Fruit fly (Drosophila melanogaster) whole organism, pupa: ENCODE data around the gene mRpL10.

ENCODE experiments used
- CG14655 ChIP-seq: fragments of 200-800 bp; sonication (Bioruptor generic); optimal IDR thresholded peaks from 3 replicates; lab custom pipeline; 2017; ENCODE audit warnings: mild to moderate bottlenecking, missing biosample characterization, missing genetic modification reagents, missing genetic modification characterization
- CG17806 ChIP-seq: fragments of 200-800 bp; sonication (Bioruptor generic); optimal IDR thresholded peaks from 2 replicates; lab custom pipeline; 2018; ENCODE audit warnings: missing biosample characterization, mild to moderate bottlenecking, missing genetic modification characterization, moderate library complexity
- CG32121 ChIP-seq: fragments of 200-800 bp; sonication (Bioruptor generic); IDR thresholded peaks from 2 replicates; pipeline ENCODE4 v1.3.6; 2022; ENCODE audit warnings: missing biosample characterization, missing genetic modification characterization
- CG8159 ChIP-seq: fragments of 200-800 bp; sonication (Bioruptor generic); optimal IDR thresholded peaks from 3 replicates; lab custom pipeline; 2018; ENCODE audit warnings: missing biosample characterization, mild to moderate bottlenecking, missing genetic modification characterization, moderate library complexity
- D1 ChIP-seq: fragments of 200-800 bp; sonication (Bioruptor generic); optimal IDR thresholded peaks from 2 replicates; lab custom pipeline; 2018; ENCODE audit warnings: missing biosample characterization, mild to moderate bottlenecking, missing genetic modification characterization, moderate library complexity
- EcR ChIP-seq: fragments of 200-800 bp; sonication (Bioruptor generic); optimal IDR thresholded peaks from 3 replicates; lab custom pipeline; 2019; ENCODE audit warnings: missing biosample characterization, missing genetic modification characterization, mild to moderate bottlenecking, moderate library complexity, missing genetic modification reagents
- Pif1B ChIP-seq: fragments of 200-800 bp; sonication (Bioruptor generic); optimal IDR thresholded peaks from 3 replicates; lab custom pipeline; 2016; ENCODE audit warnings: missing biosample characterization, missing genetic modification characterization
- Snoo ChIP-seq: fragments of 200-800 bp; sonication (Bioruptor generic); optimal IDR thresholded peaks from 3 replicates; lab custom pipeline; 2017; ENCODE audit warnings: missing biosample characterization, mild to moderate bottlenecking, missing genetic modification characterization, inconsistent platforms

dm6 chr2L:244559-244958, 41.0 kb downstream of the mRpL10 start:
- TF ChIP-seq CG14655 (no peak), Pif1B (GFP tag; lab: Kevin White, UChicago) (no peak), CG8159 (tag; lab: Kevin White, UChicago) (no peak), EcR (GFP tag; lab: Kevin White, UChicago) (no peak), D1 (tag; lab: Kevin White, UChicago) (no peak), Snoo (tag; lab: Kevin White, UChicago) (no peak), CG17806 (tag; lab: Kevin White, UChicago) (no peak), CG32121 (GFP tag; lab: Robert Waterston, UW) (no peak)
